Fruit fly (Drosophila melanogaster) Kc167 (cell line): Measurements from ENCODE around the gene drd.

Source experiments
- Myc ChIP-seq: fragments of >200 bp; optimal IDR thresholded peaks from 2 replicates; lab custom pipeline; 2017; ENCODE audit warnings: missing external identifiers
- Sin3A ChIP-seq: fragments of >200 bp; optimal IDR thresholded peaks from 2 replicates; lab custom pipeline; 2018; ENCODE audit warnings: missing external identifiers
- h ChIP-seq: fragments of >200 bp; optimal IDR thresholded peaks from 3 replicates; lab custom pipeline; 2018; ENCODE audit warnings: missing external identifiers
- insv ChIP-seq: fragments of >200 bp; optimal IDR thresholded peaks from 3 replicates; lab custom pipeline; 2018; ENCODE audit warnings: missing external identifiers
- psq ChIP-seq: fragments of >200 bp; optimal IDR thresholded peaks from 2 replicates; lab custom pipeline; 2017; ENCODE audit warnings: missing external identifiers
- ttk ChIP-seq: sonication (Bioruptor generic); optimal IDR thresholded peaks from 2 replicates; lab custom pipeline; 2017; ENCODE audit warnings: missing external identifiers

drd gene

DNA sequence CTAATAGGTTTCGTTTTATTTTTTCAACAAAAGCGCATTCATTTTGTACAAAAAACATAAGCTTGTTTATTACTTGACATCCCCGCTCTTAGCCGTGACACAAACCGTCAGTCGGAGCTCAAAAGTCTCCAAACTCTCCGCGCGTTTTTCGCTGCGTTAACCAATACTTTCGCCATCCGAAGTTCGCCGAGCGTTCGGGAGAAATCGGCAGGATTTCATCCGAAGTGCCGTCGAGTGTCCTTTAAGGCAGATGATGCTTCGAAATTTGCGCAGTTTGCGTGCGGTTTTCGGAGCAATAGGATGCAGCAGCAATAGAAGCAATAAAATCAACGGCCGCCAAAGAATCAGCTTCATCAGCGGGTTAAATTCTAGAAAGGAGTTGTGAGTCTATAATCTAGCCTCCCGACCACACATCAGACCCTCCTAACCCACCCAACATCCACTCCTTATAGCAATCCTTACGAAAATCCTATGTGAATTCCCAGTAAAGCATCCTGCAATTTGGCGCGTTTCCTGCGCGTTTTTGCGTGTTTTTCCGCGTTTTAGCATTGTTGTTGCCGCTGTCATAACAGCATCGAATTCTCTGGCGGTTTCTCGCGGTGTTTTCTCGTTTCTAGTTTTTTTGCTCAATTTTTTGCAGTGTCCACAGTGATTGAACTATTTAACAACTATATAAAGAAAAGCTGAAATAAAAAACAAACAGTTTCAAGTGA is 49.8 kb downstream of the drd start, which contains the start of gene CG43737:
Gene CG43737 (plus strand): TSS at position 271 of the 713 bp plus-strand sequence.
- TF ChIP-seq Sin3A (lab: Kevin White, UChicago) (no peak), ttk (no peak), psq (lab: Kevin White, UChicago) (no peak), h (lab: Kevin White, UChicago) (no peak), Myc (lab: Kevin White, UChicago) (no peak), insv (lab: Kevin White, UChicago) (no peak)
